Fruit fly (Drosophila melanogaster) whole organism, embryonic: ENCODE measurements around the gene RSG7.

ENCODE experiments used
- Ada2b ChIP-seq: fragments of 200-800 bp; sonication (Bioruptor generic); IDR thresholded peaks from 2 replicates; pipeline ENCODE4 v1.3.6; 2022; ENCODE audit warnings: missing biosample characterization, missing genetic modification characterization
- Adf1 ChIP-seq: fragments of 200-800 bp; sonication (Bioruptor generic); IDR thresholded peaks from 2 replicates; pipeline ENCODE4 v1.3.6; 2022; ENCODE audit warnings: missing biosample characterization, missing genetic modification characterization
- Aef1 ChIP-seq: fragments of 200-800 bp; sonication (Bioruptor generic); IDR thresholded peaks from 3 replicates; pipeline ENCODE4 v1.3.6; 2022; ENCODE audit warnings: missing biosample characterization, missing genetic modification characterization
- Atf3 ChIP-seq: fragments of 200-800 bp; sonication (Bioruptor generic); optimal IDR thresholded peaks from 3 replicates; lab custom pipeline; 2016; ENCODE audit warnings: missing biosample characterization, missing genetic modification characterization
- CG10366 ChIP-seq: fragments of 200-800 bp; sonication (Bioruptor generic); IDR thresholded peaks from 2 replicates; pipeline ENCODE4 v1.3.6; 2022; ENCODE audit warnings: missing biosample characterization, missing genetic modification characterization
- CG11456 ChIP-seq: fragments of 200-800 bp; sonication (Bioruptor generic); IDR thresholded peaks from 3 replicates; pipeline ENCODE4 v1.3.6; 2022; ENCODE audit warnings: missing biosample characterization, missing genetic modification characterization
- CG11504 ChIP-seq: fragments of 200-800 bp; sonication (Bioruptor generic); optimal IDR thresholded peaks from 3 replicates; lab custom pipeline; 2019; ENCODE audit warnings: missing biosample characterization, mild to moderate bottlenecking, missing genetic modification characterization, moderate library complexity
- CG11723 ChIP-seq: fragments of 200-800 bp; sonication (Bioruptor generic); optimal IDR thresholded peaks from 2 replicates; lab custom pipeline; 2017; ENCODE audit warnings: missing biosample characterization, mild to moderate bottlenecking, missing genetic modification characterization
- CG12219 ChIP-seq: fragments of 200-800 bp; sonication (Bioruptor generic); optimal IDR thresholded peaks from 3 replicates; lab custom pipeline; 2018; ENCODE audit warnings: missing biosample characterization, mild to moderate bottlenecking, missing genetic modification characterization
- CG12236 ChIP-seq: fragments of 200-800 bp; sonication (Bioruptor generic); optimal IDR thresholded peaks from 2 replicates; lab custom pipeline; 2016; ENCODE audit warnings: missing biosample characterization, missing genetic modification characterization
- CG14710 ChIP-seq: fragments of 200-800 bp; sonication (Bioruptor generic); optimal IDR thresholded peaks from 3 replicates; lab custom pipeline; 2019; ENCODE audit warnings: missing biosample characterization, mild to moderate bottlenecking, missing genetic modification characterization, moderate library complexity
- CG15011 ChIP-seq: fragments of 200-800 bp; sonication (Bioruptor generic); optimal IDR thresholded peaks from 3 replicates; lab custom pipeline; 2018; ENCODE audit warnings: missing biosample characterization, mild to moderate bottlenecking, missing genetic modification characterization
- CG17361 ChIP-seq: fragments of 200-800 bp; sonication (Bioruptor generic); IDR thresholded peaks from 3 replicates; pipeline ENCODE4 v1.3.6; 2022; ENCODE audit warnings: missing biosample characterization, missing genetic modification characterization
- CG18262 ChIP-seq: fragments of 200-800 bp; optimal IDR thresholded peaks from 3 replicates; lab custom pipeline; 2019; ENCODE audit warnings: missing biosample characterization, mild to moderate bottlenecking, missing genetic modification characterization, moderate library complexity
- CG18619 ChIP-seq: fragments of 200-800 bp; sonication (Bioruptor generic); optimal IDR thresholded peaks from 3 replicates; lab custom pipeline; 2017; ENCODE audit warnings: missing biosample characterization, mild to moderate bottlenecking, missing genetic modification characterization
- CG18764 ChIP-seq: fragments of 200-800 bp; sonication (Bioruptor generic); optimal IDR thresholded peaks from 3 replicates; lab custom pipeline; 2016; ENCODE audit warnings: missing biosample characterization, missing genetic modification characterization
- CG2129 ChIP-seq: fragments of 200-800 bp; sonication (Bioruptor generic); IDR thresholded peaks from 2 replicates; pipeline ENCODE4 v1.3.6; 2022; ENCODE audit warnings: missing biosample characterization, missing genetic modification characterization; ENCODE audit not compliant: partially characterized antibody
- CG2678 ChIP-seq: fragments of 200-800 bp; sonication (Bioruptor generic); optimal IDR thresholded peaks from 3 replicates; lab custom pipeline; 2019; ENCODE audit warnings: missing biosample characterization, mild to moderate bottlenecking, missing genetic modification characterization, moderate library complexity
- CG31365 ChIP-seq: fragments of 200-800 bp; sonication (Bioruptor generic); optimal IDR thresholded peaks from 2 replicates; lab custom pipeline; 2018; ENCODE audit warnings: missing biosample characterization, mild to moderate bottlenecking, missing genetic modification characterization
- CG32772 ChIP-seq: fragments of 200-800 bp; sonication (Bioruptor generic); IDR thresholded peaks from 2 replicates; pipeline ENCODE4 v1.3.6; 2022; ENCODE audit warnings: missing biosample characterization, missing genetic modification characterization
- CG4328 ChIP-seq: fragments of 200-800 bp; sonication (Bioruptor generic); optimal IDR thresholded peaks from 3 replicates; lab custom pipeline; 2017; ENCODE audit warnings: missing biosample characterization, missing genetic modification reagents, missing genetic modification characterization
- CG43689 ChIP-seq: fragments of 200-800 bp; sonication (Bioruptor generic); IDR thresholded peaks from 2 replicates; pipeline ENCODE4 v1.3.6; 2022; ENCODE audit warnings: missing biosample characterization, missing genetic modification characterization
- CG4820 ChIP-seq: fragments of 200-800 bp; sonication (Bioruptor generic); optimal IDR thresholded peaks from 3 replicates; lab custom pipeline; 2016; ENCODE audit warnings: missing biosample characterization, missing genetic modification characterization
- CG7271 ChIP-seq: fragments of 200-800 bp; sonication (Bioruptor generic); optimal IDR thresholded peaks from 2 replicates; lab custom pipeline; 2018; ENCODE audit warnings: missing biosample characterization, mild to moderate bottlenecking, missing genetic modification characterization, moderate library complexity
- CG7556 ChIP-seq: fragments of 200-800 bp; sonication (Bioruptor generic); optimal IDR thresholded peaks from 2 replicates; lab custom pipeline; 2017; ENCODE audit warnings: missing biosample characterization, mild to moderate bottlenecking, missing genetic modification characterization
- CrebB ChIP-seq: fragments of 200-800 bp; sonication (Bioruptor generic); optimal IDR thresholded peaks from 3 replicates; lab custom pipeline; 2018; ENCODE audit warnings: missing biosample characterization, mild to moderate bottlenecking, missing genetic modification characterization
- Dad ChIP-seq: fragments of 200-800 bp; sonication (Bioruptor generic); optimal IDR thresholded peaks from 3 replicates; lab custom pipeline; 2016; ENCODE audit warnings: missing biosample characterization, missing genetic modification characterization
- Dip3 ChIP-seq: fragments of 200-800 bp; sonication (Bioruptor generic); optimal IDR thresholded peaks from 3 replicates; lab custom pipeline; 2016; ENCODE audit warnings: missing biosample characterization, missing genetic modification characterization
- Fer1 ChIP-seq: fragments of 200-800 bp; sonication (Bioruptor generic); optimal IDR thresholded peaks from 2 replicates; lab custom pipeline; 2017; ENCODE audit warnings: missing biosample characterization, mild to moderate bottlenecking, missing genetic modification characterization
- Hr78 ChIP-seq, 2 experiments: fragments of 200-800 bp in 1 of 2; fragments of >200 bp in 1 of 2; sonication (Bioruptor generic) in 1 of 2; optimal IDR thresholded peaks; 2 replicates each; lab custom pipeline; 2017 to 2019; ENCODE audit warnings: missing biosample characterization in 2 of 2, missing genetic modification characterization in 2 of 2, mild to moderate bottlenecking in 1 of 2, moderate library complexity in 1 of 2
- Lim3 ChIP-seq: fragments of 200-800 bp; sonication (Bioruptor generic); IDR thresholded peaks from 2 replicates; pipeline ENCODE4 v1.3.6; 2022; ENCODE audit warnings: missing biosample characterization, missing genetic modification characterization
- Mad ChIP-seq: fragments of 200-800 bp; sonication (Bioruptor generic); optimal IDR thresholded peaks from 2 replicates; lab custom pipeline; 2016; ENCODE audit warnings: missing biosample characterization, missing genetic modification characterization
- Oli ChIP-seq: fragments of 200-800 bp; sonication (Bioruptor generic); optimal IDR thresholded peaks from 2 replicates; lab custom pipeline; 2018; ENCODE audit warnings: missing biosample characterization, mild to moderate bottlenecking, missing genetic modification characterization, moderate library complexity
- Rfx ChIP-seq: fragments of 200-800 bp; sonication (Bioruptor generic); IDR thresholded peaks from 2 replicates; pipeline ENCODE4 v1.3.6; 2022; ENCODE audit warnings: missing biosample characterization, missing genetic modification characterization
- Spps ChIP-seq: fragments of 200-800 bp; sonication (Bioruptor generic); optimal IDR thresholded peaks from 2 replicates; lab custom pipeline; 2018; ENCODE audit warnings: missing biosample characterization, mild to moderate bottlenecking, missing genetic modification characterization
- ara ChIP-seq: fragments of 200-800 bp; sonication (Bioruptor generic); IDR thresholded peaks from 2 replicates; pipeline ENCODE4 v1.3.6; 2022; ENCODE audit warnings: missing biosample characterization, missing genetic modification characterization
- bsh ChIP-seq, 2 experiments: fragments of 200-800 bp; sonication (Bioruptor generic); optimal IDR thresholded peaks; 2 replicates each; lab custom pipeline; 2017 to 2018; ENCODE audit warnings: mild to moderate bottlenecking in 2 of 2, missing biosample characterization in 2 of 2, missing genetic modification characterization in 2 of 2, moderate library complexity in 1 of 2
- cg ChIP-seq: fragments of 200-800 bp; sonication (Bioruptor generic); optimal IDR thresholded peaks from 3 replicates; lab custom pipeline; 2019; ENCODE audit warnings: missing biosample characterization, mild to moderate bottlenecking, missing genetic modification characterization, moderate library complexity
- esg ChIP-seq: fragments of 200-800 bp; sonication (Bioruptor generic); conservative IDR thresholded peaks from 2 replicates; pipeline ENCODE4 v1.3.6; 2022; ENCODE audit warnings: missing biosample characterization, missing genetic modification characterization
- exex ChIP-seq: fragments of 200-800 bp; sonication (Bioruptor generic); optimal IDR thresholded peaks from 4 replicates; lab custom pipeline; 2018; ENCODE audit warnings: missing biosample characterization, mild to moderate bottlenecking, missing genetic modification characterization, moderate library complexity
- gem ChIP-seq: fragments of 200-800 bp; sonication (Bioruptor generic); optimal IDR thresholded peaks from 2 replicates; lab custom pipeline; 2019; ENCODE audit warnings: missing biosample characterization, mild to moderate bottlenecking, missing genetic modification characterization, moderate library complexity
- hth ChIP-seq: fragments of >200 bp; optimal IDR thresholded peaks from 2 replicates; lab custom pipeline; 2017; ENCODE audit warnings: inconsistent platforms
- pho ChIP-seq: fragments of 200-800 bp; sonication (Bioruptor generic); optimal IDR thresholded peaks from 2 replicates; lab custom pipeline; 2016; ENCODE audit warnings: missing biosample characterization, missing genetic modification characterization
- row ChIP-seq: fragments of 200-800 bp; sonication (Bioruptor generic); IDR thresholded peaks from 3 replicates; pipeline ENCODE4 v1.3.6; 2022; ENCODE audit warnings: missing biosample characterization, missing genetic modification characterization
- schlank ChIP-seq: fragments of 200-800 bp; sonication (Bioruptor generic); optimal IDR thresholded peaks from 2 replicates; lab custom pipeline; 2018; ENCODE audit warnings: missing biosample characterization, mild to moderate bottlenecking, missing genetic modification characterization
- shn ChIP-seq: fragments of 200-800 bp; sonication (Bioruptor generic); optimal IDR thresholded peaks from 3 replicates; lab custom pipeline; 2016; ENCODE audit warnings: missing biosample characterization, missing genetic modification characterization
- sim ChIP-seq: fragments of 200-800 bp; sonication (Bioruptor generic); IDR thresholded peaks from 2 replicates; pipeline ENCODE4 v1.3.6; 2022; ENCODE audit warnings: missing biosample characterization, missing genetic modification characterization
- sisA ChIP-seq: fragments of 200-800 bp; sonication (Bioruptor generic); IDR thresholded peaks from 2 replicates; pipeline ENCODE4 v1.3.6; 2022; ENCODE audit warnings: missing biosample characterization, missing genetic modification characterization
- slp2 ChIP-seq: fragments of 200-800 bp; sonication (Bioruptor generic); optimal IDR thresholded peaks from 2 replicates; lab custom pipeline; 2016; ENCODE audit warnings: missing biosample characterization, missing genetic modification characterization
- vnd ChIP-seq: fragments of 200-800 bp; sonication (Bioruptor generic); IDR thresholded peaks from 3 replicates; pipeline ENCODE4 v1.3.6; 2022; ENCODE audit warnings: missing biosample characterization, missing genetic modification characterization; ENCODE audit not compliant: partially characterized antibody

Gene RSG7

dm6 chrX:16816500-16816899 is 27.7 kb downstream of the RSG7 start (continued):
- TF ChIP-seq CG2678 (tag; lab: Kevin White, UChicago) (peak; percentile 11), Spps (tag; lab: Kevin White, UChicago) (no peak), CG11504 (tag; lab: Kevin White, UChicago) (peak; percentile 21), CG4820 (no peak), schlank (no peak), Rfx (no peak), CG15011 (GFP tag; lab: Kevin White, UChicago) (no peak), CG43689 (no peak), CG11723 (GFP tag; lab: Kevin White, UChicago) (no peak), shn (no peak), Ada2b (GFP tag; lab: Robert Waterston, UW) (no peak), Mad (no peak), CrebB (tag; lab: Kevin White, UChicago) (no peak), CG7271 (tag; lab: Kevin White, UChicago) (no peak), slp2 (GFP tag; lab: Kevin White, UChicago) (no peak), row (GFP tag; lab: Robert Waterston, UW) (peak; percentile 56), CG7556 (GFP tag; lab: Kevin White, UChicago) (peak; percentile 12), Dad (no peak), CG14710 (tag; lab: Kevin White, UChicago) (no peak), exex (tag; lab: Kevin White, UChicago) (no peak), Lim3 (GFP tag; lab: Robert Waterston, UW) (no peak), sisA (GFP tag; lab: Robert Waterston, UW) (no peak), Oli (tag; lab: Kevin White, UChicago) (no peak), CG18619 (GFP tag; lab: Kevin White, UChicago) (no peak), vnd (GFP tag; lab: Robert Waterston, UW) (no peak), Dip3 (no peak), CG4328 (GFP tag; lab: Kevin White, UChicago) (no peak), CG12236 (GFP tag; lab: Kevin White, UChicago) (no peak), CG18262 (tag; lab: Kevin White, UChicago) (peak; percentile 2), CG18764 (GFP tag; lab: Kevin White, UChicago) (no peak), pho (no peak), hth (no peak), Atf3 (GFP tag; lab: Kevin White, UChicago) (no peak), esg (no peak), Adf1 (GFP tag; lab: Robert Waterston, UW) (peak; percentile 83), cg (no peak), CG2129 (GFP tag; lab: Robert Waterston, UW) (no peak), gem (tag; lab: Kevin White, UChicago) (peak; percentile 8), Fer1 (GFP tag; lab: Kevin White, UChicago) (no peak), Hr78 (GFP tag; optimal IDR thresholded peaks at IDR 0.05; lab: Kevin White, UChicago) (no peak), ara (no peak), bsh (GFP tag; optimal IDR thresholded peaks at IDR 0.05; lab: Kevin White, UChicago) (no peak), CG17361 (GFP tag; lab: Robert Waterston, UW) (peak; percentile 33; the same call in 1 of the 3 replicates), CG11456 (GFP tag; lab: Robert Waterston, UW) (no peak), CG10366 (GFP tag; lab: Robert Waterston, UW) (no peak), sim (GFP tag; lab: Robert Waterston, UW) (peak; percentile 37; the same call in 1 of the 2 replicates), CG32772 (GFP tag; lab: Robert Waterston, UW) (no peak), CG12219 (GFP tag; lab: Kevin White, UChicago) (no peak), CG31365 (tag; lab: Kevin White, UChicago) (no peak), Aef1 (no peak)
